Worm (Caenorhabditis elegans) whole organism, midembryonic: ENCODE data around the gene myo-2.

Experiments used
- med-1 ChIP-seq: sonication (generic microtip); optimal IDR thresholded peaks from 2 replicates; lab custom pipeline; 2017; ENCODE audit warnings: missing genetic modification characterization, mild to moderate bottlenecking, missing compliant biosample characterization, antibody characterized with exemption, missing genetic modification reagents; ENCODE audit not compliant: insufficient read depth
- tab-1 ChIP-seq: fragments of 200-800 bp; sonication (Bioruptor generic); IDR thresholded peaks from 2 replicates; pipeline ENCODE4 v1.3.6; 2022; ENCODE audit warnings: missing genetic modification characterization, missing compliant biosample characterization
- ztf-23 ChIP-seq: fragments of 200-800 bp; sonication (Bioruptor generic); IDR thresholded peaks from 2 replicates; pipeline ENCODE4 v1.3.6; 2022; ENCODE audit warnings: missing genetic modification reagents, missing genetic modification characterization, missing compliant biosample characterization
- ztf-29 ChIP-seq: fragments of 200-800 bp; sonication (Bioruptor generic); IDR thresholded peaks from 2 replicates; pipeline ENCODE4 v1.3.6; 2022; ENCODE audit warnings: missing genetic modification reagents, missing genetic modification characterization, missing compliant biosample characterization

ce11 chrX:12444423-12444822, 23.4 kb upstream of the myo-2 start:
- TF ChIP-seq ztf-29 (GFP tag; lab: Robert Waterston, UW): no peak
- no peak for TF ChIP-seq ztf-23 (GFP tag; lab: Robert Waterston, UW)
- TF ChIP-seq med-1 (GFP tag; lab: Kevin White, UChicago): no peak
- TF ChIP-seq tab-1 (GFP tag; lab: Robert Waterston, UW): no peak
